Fruit fly (Drosophila melanogaster) whole organism, embryonic: ENCODE data around the gene sif.
A peak's percentile ranks its signal among the peaks of the same experiment; 100 is the strongest.

Experiments used
- CG10147 ChIP-seq: fragments of 200-800 bp; sonication (Bioruptor generic); optimal IDR thresholded peaks from 2 replicates; lab custom pipeline; 2019; ENCODE audit warnings: missing biosample characterization, mild to moderate bottlenecking, missing genetic modification characterization, moderate library complexity
- CG10543 ChIP-seq: fragments of 200-800 bp; sonication (Bioruptor generic); optimal IDR thresholded peaks from 3 replicates; lab custom pipeline; 2017; ENCODE audit warnings: missing biosample characterization, mild to moderate bottlenecking, missing genetic modification characterization, moderate library complexity
- CG12155 ChIP-seq: fragments of 200-800 bp; sonication (Bioruptor generic); optimal IDR thresholded peaks from 3 replicates; lab custom pipeline; 2016; ENCODE audit warnings: missing biosample characterization, missing genetic modification characterization
- CG13287 ChIP-seq: fragments of 200-800 bp; sonication (Bioruptor generic); IDR thresholded peaks from 2 replicates; pipeline ENCODE4 v1.3.6; 2022; ENCODE audit warnings: missing biosample characterization, missing genetic modification characterization; ENCODE audit not compliant: partially characterized antibody
- CG13894 ChIP-seq: fragments of 200-800 bp; sonication (Bioruptor generic); optimal IDR thresholded peaks from 3 replicates; lab custom pipeline; 2018; ENCODE audit warnings: missing biosample characterization, mild to moderate bottlenecking, missing genetic modification characterization, moderate library complexity
- CG18599 ChIP-seq: fragments of 200-800 bp; sonication (Bioruptor generic); optimal IDR thresholded peaks from 3 replicates; lab custom pipeline; 2017; ENCODE audit warnings: missing biosample characterization, missing genetic modification characterization, mild to moderate bottlenecking, moderate library complexity, missing genetic modification reagents
- CG3163 ChIP-seq: fragments of 200-800 bp; sonication (Bioruptor generic); optimal IDR thresholded peaks from 3 replicates; lab custom pipeline; 2016; ENCODE audit warnings: missing biosample characterization, missing genetic modification characterization
- CG33213 ChIP-seq: fragments of 200-800 bp; sonication (Bioruptor generic); optimal IDR thresholded peaks from 3 replicates; lab custom pipeline; 2016; ENCODE audit warnings: missing biosample characterization, missing genetic modification characterization
- CG34422 ChIP-seq: fragments of 200-800 bp; sonication (Bioruptor generic); IDR thresholded peaks from 3 replicates; pipeline ENCODE4 v1.3.6; 2022; ENCODE audit warnings: missing biosample characterization, missing genetic modification characterization
- CG3847 ChIP-seq: fragments of 200-800 bp; sonication (Bioruptor generic); IDR thresholded peaks from 2 replicates; pipeline ENCODE4 v1.3.6; 2022; ENCODE audit warnings: missing biosample characterization, missing genetic modification characterization
- CG42726 ChIP-seq: fragments of 200-800 bp; sonication (Bioruptor generic); IDR thresholded peaks from 2 replicates; pipeline ENCODE4 v1.3.6; 2022; ENCODE audit warnings: missing biosample characterization, missing genetic modification characterization; ENCODE audit not compliant: partially characterized antibody
- CG4360 ChIP-seq: fragments of 200-800 bp; sonication (Bioruptor generic); IDR thresholded peaks from 2 replicates; pipeline ENCODE4 v1.3.6; 2022; ENCODE audit warnings: missing biosample characterization, missing genetic modification characterization
- CG4617 ChIP-seq: fragments of 200-800 bp; sonication (Bioruptor generic); optimal IDR thresholded peaks from 3 replicates; lab custom pipeline; 2016; ENCODE audit warnings: missing biosample characterization, missing genetic modification characterization, borderline replicate concordance
- CG5953 ChIP-seq: fragments of 200-800 bp; sonication (Bioruptor generic); IDR thresholded peaks from 2 replicates; pipeline ENCODE4 v1.3.6; 2022; ENCODE audit warnings: missing biosample characterization, missing genetic modification characterization
- CG6175 ChIP-seq: fragments of 200-800 bp; sonication (Bioruptor generic); IDR thresholded peaks from 3 replicates; pipeline ENCODE4 v1.3.6; 2022; ENCODE audit warnings: missing biosample characterization, missing genetic modification characterization
- CG6791 ChIP-seq: fragments of 200-800 bp; sonication (Bioruptor generic); IDR thresholded peaks from 3 replicates; pipeline ENCODE4 v1.3.6; 2022; ENCODE audit warnings: missing biosample characterization, missing genetic modification characterization; ENCODE audit not compliant: partially characterized antibody
- CG8765 ChIP-seq: fragments of 200-800 bp; sonication (Bioruptor generic); IDR thresholded peaks from 2 replicates; pipeline ENCODE4 v1.3.6; 2022; ENCODE audit warnings: missing biosample characterization, missing genetic modification characterization
- CG9797 ChIP-seq: fragments of 200-800 bp; sonication (Bioruptor generic); optimal IDR thresholded peaks from 3 replicates; lab custom pipeline; 2018; ENCODE audit warnings: missing biosample characterization, mild to moderate bottlenecking, missing genetic modification characterization
- CHES-1-like ChIP-seq: fragments of 200-800 bp; sonication (Bioruptor generic); optimal IDR thresholded peaks from 2 replicates; lab custom pipeline; 2016; ENCODE audit warnings: missing biosample characterization, missing genetic modification characterization
- CrebB ChIP-seq: fragments of 200-800 bp; sonication (Bioruptor generic); optimal IDR thresholded peaks from 3 replicates; lab custom pipeline; 2018; ENCODE audit warnings: missing biosample characterization, mild to moderate bottlenecking, missing genetic modification characterization
- Drgx ChIP-seq: fragments of 200-800 bp; sonication (Bioruptor generic); IDR thresholded peaks from 2 replicates; pipeline ENCODE4 v1.3.6; 2022; ENCODE audit warnings: missing biosample characterization, missing genetic modification characterization
- HmgD ChIP-seq: fragments of 200-800 bp; sonication (Bioruptor generic); optimal IDR thresholded peaks from 3 replicates; lab custom pipeline; 2016; ENCODE audit warnings: missing biosample characterization, missing genetic modification characterization
- Jarid2 ChIP-seq: fragments of 200-800 bp; sonication (Bioruptor generic); optimal IDR thresholded peaks from 3 replicates; lab custom pipeline; 2017; ENCODE audit warnings: mild to moderate bottlenecking, missing biosample characterization, missing genetic modification reagents, missing genetic modification characterization
- MBD-R2 ChIP-seq: fragments of 200-800 bp; sonication (Bioruptor generic); IDR thresholded peaks from 2 replicates; pipeline ENCODE4 v1.3.6; 2022; ENCODE audit warnings: missing biosample characterization, missing genetic modification characterization
- MESR4 ChIP-seq: fragments of 200-800 bp; sonication (Bioruptor generic); optimal IDR thresholded peaks from 2 replicates; lab custom pipeline; 2018; ENCODE audit warnings: missing biosample characterization, mild to moderate bottlenecking, missing genetic modification characterization, moderate library complexity
- Med ChIP-seq: fragments of 200-800 bp; sonication (Bioruptor generic); peaks from one replicate; lab custom pipeline; 2016; ENCODE audit warnings: missing biosample characterization, missing genetic modification characterization, mild to moderate bottlenecking, inconsistent platforms, moderate library complexity
- Myb ChIP-seq: fragments of 200-800 bp; sonication (Bioruptor generic); optimal IDR thresholded peaks from 2 replicates; lab custom pipeline; 2016; ENCODE audit warnings: missing biosample characterization, missing genetic modification characterization
- Oli ChIP-seq: fragments of 200-800 bp; sonication (Bioruptor generic); optimal IDR thresholded peaks from 2 replicates; lab custom pipeline; 2018; ENCODE audit warnings: missing biosample characterization, mild to moderate bottlenecking, missing genetic modification characterization, moderate library complexity
- Opbp ChIP-seq: fragments of 200-800 bp; sonication (Bioruptor generic); IDR thresholded peaks from 3 replicates; pipeline ENCODE4 v1.3.6; 2022; ENCODE audit warnings: missing biosample characterization, missing genetic modification characterization; ENCODE audit not compliant: partially characterized antibody
- Optix ChIP-seq: fragments of 200-800 bp; sonication (Bioruptor generic); IDR thresholded peaks from 3 replicates; pipeline ENCODE4 v1.3.6; 2022; ENCODE audit warnings: missing biosample characterization, missing genetic modification characterization
- Sin3A ChIP-seq: fragments of >200 bp; optimal IDR thresholded peaks from 2 replicates; lab custom pipeline; 2018
- YL-1 ChIP-seq: fragments of 200-800 bp; sonication (Bioruptor generic); optimal IDR thresholded peaks from 3 replicates; lab custom pipeline; 2017; ENCODE audit warnings: missing biosample characterization, mild to moderate bottlenecking, missing genetic modification characterization
- al ChIP-seq: fragments of 200-800 bp; sonication (Bioruptor generic); IDR thresholded peaks from 2 replicates; pipeline ENCODE4 v1.3.6; 2022; ENCODE audit warnings: missing biosample characterization, missing genetic modification characterization
- az2 ChIP-seq: fragments of 200-800 bp; sonication (Bioruptor generic); optimal IDR thresholded peaks from 3 replicates; lab custom pipeline; 2016; ENCODE audit warnings: missing biosample characterization, missing genetic modification characterization
- cg ChIP-seq: fragments of 200-800 bp; sonication (Bioruptor generic); optimal IDR thresholded peaks from 3 replicates; lab custom pipeline; 2019; ENCODE audit warnings: missing biosample characterization, mild to moderate bottlenecking, missing genetic modification characterization, moderate library complexity
- crp ChIP-seq, 2 experiments: fragments of 200-800 bp; sonication (Bioruptor generic); optimal IDR thresholded peaks; 2 replicates in 1 of 2; 3 replicates in 1 of 2; lab custom pipeline; 2017; ENCODE audit warnings: missing biosample characterization in 2 of 2, missing genetic modification characterization in 2 of 2, mild to moderate bottlenecking in 1 of 2, moderate library complexity in 1 of 2
- dm ChIP-seq: fragments of 200-800 bp; sonication (Bioruptor generic); optimal IDR thresholded peaks from 3 replicates; lab custom pipeline; 2016; ENCODE audit warnings: missing biosample characterization, missing genetic modification characterization
- hkb ChIP-seq, 2 experiments: fragments of 200-800 bp in 1 of 2; fragments of >200 bp in 1 of 2; sonication (Bioruptor generic) in 1 of 2; IDR thresholded peaks in 1 of 2; optimal IDR thresholded peaks in 1 of 2; 2 replicates each; pipeline versions ENCODE4 v1.3.6 to Lab custom; 2017 to 2022; ENCODE audit warnings: missing biosample characterization in 1 of 2, missing genetic modification characterization in 1 of 2
- mirr ChIP-seq: fragments of 200-800 bp; sonication (Bioruptor generic); optimal IDR thresholded peaks from 3 replicates; lab custom pipeline; 2018; ENCODE audit warnings: missing biosample characterization, mild to moderate bottlenecking, missing genetic modification characterization
- mld ChIP-seq: fragments of 200-800 bp; sonication (Bioruptor generic); IDR thresholded peaks from 3 replicates; pipeline ENCODE4 v1.3.6; 2022; ENCODE audit warnings: missing biosample characterization, missing genetic modification characterization; ENCODE audit not compliant: partially characterized antibody
- nom ChIP-seq: fragments of 200-800 bp; sonication (Bioruptor generic); optimal IDR thresholded peaks from 2 replicates; lab custom pipeline; 2017; ENCODE audit warnings: missing biosample characterization, missing genetic modification characterization, mild to moderate bottlenecking, moderate library complexity, missing genetic modification reagents
- repo ChIP-seq: fragments of 200-800 bp; sonication (Bioruptor generic); optimal IDR thresholded peaks from 2 replicates; lab custom pipeline; 2016; ENCODE audit warnings: missing biosample characterization, missing genetic modification characterization
- seq ChIP-seq: fragments of 200-800 bp; sonication (Bioruptor generic); IDR thresholded peaks from 2 replicates; pipeline ENCODE4 v1.3.6; 2022; ENCODE audit warnings: missing biosample characterization, missing genetic modification characterization
- sug ChIP-seq: fragments of 200-800 bp; optimal IDR thresholded peaks from 2 replicates; lab custom pipeline; 2019; ENCODE audit warnings: missing biosample characterization, mild to moderate bottlenecking, missing genetic modification characterization, moderate library complexity
- trem ChIP-seq: fragments of 200-800 bp; optimal IDR thresholded peaks from 3 replicates; lab custom pipeline; 2019; ENCODE audit warnings: missing biosample characterization, mild to moderate bottlenecking, missing genetic modification characterization, moderate library complexity
- vnd ChIP-seq: fragments of 200-800 bp; sonication (Bioruptor generic); IDR thresholded peaks from 3 replicates; pipeline ENCODE4 v1.3.6; 2022; ENCODE audit warnings: missing biosample characterization, missing genetic modification characterization; ENCODE audit not compliant: partially characterized antibody
- vvl ChIP-seq: fragments of 200-800 bp; sonication (Bioruptor generic); IDR thresholded peaks from 2 replicates; pipeline ENCODE4 v1.3.6; 2022; ENCODE audit warnings: missing biosample characterization, missing genetic modification characterization

Gene sif

dm6 chr3L:5752903-5753604 is 95.3 kb downstream of the sif start, which contains the start of gene Usp47 (continued):
- no peak for TF ChIP-seq CG10147 (GFP tag; lab: Kevin White, UChicago)
- no peak for TF ChIP-seq CG8765
- TF ChIP-seq CG13287 (GFP tag; lab: Robert Waterston, UW), result peak; percentile 47; the same call in 1 of the 2 replicates
- TF ChIP-seq az2, result no peak
- peak; percentile 59 for TF ChIP-seq Jarid2 (GFP tag; lab: Kevin White, UChicago)
- TF ChIP-seq mld (GFP tag; lab: Robert Waterston, UW), result 0 out of 3 replicates have a peak, but pooled peaks have one; percentile 36
- TF ChIP-seq dm, result peak; percentile 7
- TF ChIP-seq al (GFP tag; lab: Robert Waterston, UW), result no peak
- TF ChIP-seq CG6175 (GFP tag; lab: Robert Waterston, UW), result no peak
- peak; percentile 43 for TF ChIP-seq CrebB (tag; lab: Kevin White, UChicago)
- peak; percentile 99 for TF ChIP-seq cg (GFP tag; lab: Kevin White, UChicago)
- TF ChIP-seq CG13894 (tag; lab: Kevin White, UChicago), result peak; percentile 29
- peak; percentile 72 for TF ChIP-seq YL-1 (GFP tag; lab: Kevin White, UChicago)
- peak; percentile 74 for TF ChIP-seq CG9797 (GFP tag; lab: Kevin White, UChicago)
- peak in 1 of 2 experiments; percentile 29 for TF ChIP-seq crp (GFP tag; optimal IDR thresholded peaks at IDR 0.05; lab: Kevin White, UChicago)
- peak; percentile 58 for TF ChIP-seq MBD-R2
- TF ChIP-seq vvl (GFP tag; lab: Robert Waterston, UW), result peak; percentile 33; the same call in 1 of the 2 replicates
- no peak for TF ChIP-seq CG12155
- peak; percentile 44 for TF ChIP-seq CG4360 (GFP tag; lab: Robert Waterston, UW)
- no peak for TF ChIP-seq CG5953 (GFP tag; lab: Robert Waterston, UW)
- TF ChIP-seq CG10543 (GFP tag; lab: Kevin White, UChicago), result peak; percentile 21
- TF ChIP-seq Optix (GFP tag; lab: Robert Waterston, UW), result no peak
- no peak for TF ChIP-seq Oli (tag; lab: Kevin White, UChicago)
- TF ChIP-seq hkb (optimal IDR thresholded peaks at IDR 0.05; lab: Kevin White, UChicago), result no peak
- TF ChIP-seq hkb (GFP tag; IDR thresholded peaks at IDR 0.05; lab: Robert Waterston, UW), result 0 out of 2 replicates have a peak, but pooled peaks have one; percentile 10
- TF ChIP-seq mirr (GFP tag; lab: Kevin White, UChicago), result no peak
- peak; percentile 89 for TF ChIP-seq MESR4 (GFP tag; lab: Kevin White, UChicago)
- 0 out of 2 replicates have a peak, but pooled peaks have one; percentile 17 for TF ChIP-seq seq (GFP tag; lab: Robert Waterston, UW)
- TF ChIP-seq CG34422, result peak; percentile 84; the same call in 2 of the 3 replicates
- TF ChIP-seq CG3847 (GFP tag; lab: Robert Waterston, UW), result peak; percentile 16; the same call in 1 of the 2 replicates
- TF ChIP-seq Drgx, result 0 out of 2 replicates have a peak, but pooled peaks have one; percentile 5
- TF ChIP-seq CG6791 (GFP tag; lab: Robert Waterston, UW), result 0 out of 3 replicates have a peak, but pooled peaks have one; percentile 31
- TF ChIP-seq CG33213 (GFP tag; lab: Kevin White, UChicago), result peak; percentile 3
- TF ChIP-seq trem (tag; lab: Kevin White, UChicago), result peak; percentile 45
- peak; percentile 88 for TF ChIP-seq Med (GFP tag; lab: Kevin White, UChicago)
- peak; percentile 31 for TF ChIP-seq CHES-1-like (GFP tag; lab: Kevin White, UChicago)
- TF ChIP-seq Myb (GFP tag; lab: Kevin White, UChicago), result peak; percentile 82
- TF ChIP-seq CG18599, result no peak
- TF ChIP-seq CG3163 (GFP tag; lab: Kevin White, UChicago), result no peak
- peak; percentile 66 for TF ChIP-seq HmgD (GFP tag; lab: Kevin White, UChicago)
- TF ChIP-seq nom (GFP tag; lab: Kevin White, UChicago), result peak; percentile 20
- TF ChIP-seq Opbp (GFP tag; lab: Robert Waterston, UW), result no peak
- TF ChIP-seq Sin3A (lab: Kevin White, UChicago), result peak; percentile 26
- peak; percentile 56; the same call in 1 of the 2 replicates for TF ChIP-seq CG42726 (GFP tag; lab: Robert Waterston, UW)
- peak; percentile 6 for TF ChIP-seq sug (tag; lab: Kevin White, UChicago)
- TF ChIP-seq repo (GFP tag; lab: Kevin White, UChicago), result peak; percentile 21
- peak; percentile 96 for TF ChIP-seq CG4617 (GFP tag; lab: Kevin White, UChicago)
- TF ChIP-seq vnd (GFP tag; lab: Robert Waterston, UW), result peak; percentile 38; the same call in 1 of the 3 replicates
